Fruit fly (Drosophila melanogaster) S2 (cell line): ENCODE results near the gene CG9356.
A peak's percentile ranks its signal among the peaks of the same experiment; 100 is the strongest.

Experiments used
- CG8478 ChIP-seq: fragments of >200 bp; optimal IDR thresholded peaks from 2 replicates; lab custom pipeline; 2018
- CTCF ChIP-seq, 2 experiments: fragments of >200 bp; optimal IDR thresholded peaks; 2 replicates each; lab custom pipeline; 2018

Gene CG9356

DNA sequence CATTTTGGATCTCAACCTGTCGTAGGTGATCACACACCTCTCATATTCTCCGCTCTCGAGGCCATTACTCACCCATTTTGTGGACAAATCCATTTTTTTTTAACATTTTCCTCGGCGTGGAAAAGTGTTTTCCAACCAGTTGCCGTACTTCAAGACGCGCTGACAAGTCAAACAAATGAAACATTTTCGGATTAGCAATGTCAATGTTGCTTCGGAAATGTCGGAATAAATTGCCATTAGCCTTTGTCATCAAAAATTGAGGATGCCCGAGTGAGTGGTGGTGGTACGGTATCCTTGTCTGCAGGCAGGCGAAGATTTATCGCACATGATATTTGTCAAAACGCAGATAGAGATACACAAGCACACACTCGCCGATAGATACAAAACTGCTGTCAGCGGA, 23.3 kb upstream of the CG9356 start:
- no peak for TF ChIP-seq CTCF (optimal IDR thresholded peaks at IDR 0.05; lab: Kevin White, UChicago)
- TF ChIP-seq CG8478 (lab: Kevin White, UChicago): no peak

DNA sequence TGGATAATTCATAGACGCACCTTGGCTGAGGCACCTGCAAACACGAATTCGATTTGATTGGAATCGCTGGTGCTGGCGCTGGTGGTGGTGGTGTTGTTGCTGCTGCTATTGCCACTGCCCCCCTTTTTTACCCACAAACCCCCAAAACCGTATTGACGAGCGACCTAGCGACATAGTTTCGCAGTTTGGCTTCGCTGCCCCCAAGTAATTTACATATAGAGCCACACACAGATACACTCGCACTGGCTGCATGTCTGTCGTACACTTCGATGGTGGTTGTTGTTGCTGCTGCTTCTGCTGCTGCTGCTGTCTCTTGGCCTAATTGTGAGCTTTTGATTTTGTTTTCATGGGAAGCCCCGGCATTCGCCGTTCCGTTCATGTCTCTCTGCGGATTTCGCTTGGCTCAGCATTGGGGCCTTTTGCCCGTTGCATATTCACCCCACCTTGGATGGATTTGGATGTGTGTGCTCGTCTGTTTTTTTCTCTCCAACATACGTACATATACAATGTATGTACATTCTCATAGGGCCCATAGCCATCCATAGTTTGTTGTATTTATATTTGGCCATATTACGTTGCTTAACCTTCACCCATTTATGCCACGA, 20.1 kb upstream of the CG9356 start:
- no peak for TF ChIP-seq CTCF (optimal IDR thresholded peaks at IDR 0.05; lab: Kevin White, UChicago)
- TF ChIP-seq CG8478 (lab: Kevin White, UChicago): no peak

DNA sequence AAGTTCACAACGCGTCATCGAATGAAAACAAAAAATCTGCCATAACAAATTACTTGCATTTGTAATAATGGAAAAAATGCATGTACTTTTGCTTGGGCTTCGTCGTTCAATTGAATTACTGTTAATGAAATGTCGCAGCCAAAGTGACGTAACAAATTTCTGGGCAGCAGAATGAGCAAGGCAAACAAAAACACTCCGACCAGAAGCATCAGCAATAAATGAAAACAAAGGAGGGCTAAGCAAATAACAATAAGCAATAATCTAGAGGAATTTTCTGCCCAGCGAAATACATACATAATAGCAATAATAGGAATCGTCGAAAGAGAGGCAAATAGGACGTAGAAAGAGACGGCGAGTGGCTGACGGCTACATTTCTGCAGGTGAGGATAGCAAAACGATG, 18.3 kb upstream of the CG9356 start:
- TF ChIP-seq CTCF (optimal IDR thresholded peaks at IDR 0.05; lab: Kevin White, UChicago) (no peak), CG8478 (lab: Kevin White, UChicago) (no peak)

DNA sequence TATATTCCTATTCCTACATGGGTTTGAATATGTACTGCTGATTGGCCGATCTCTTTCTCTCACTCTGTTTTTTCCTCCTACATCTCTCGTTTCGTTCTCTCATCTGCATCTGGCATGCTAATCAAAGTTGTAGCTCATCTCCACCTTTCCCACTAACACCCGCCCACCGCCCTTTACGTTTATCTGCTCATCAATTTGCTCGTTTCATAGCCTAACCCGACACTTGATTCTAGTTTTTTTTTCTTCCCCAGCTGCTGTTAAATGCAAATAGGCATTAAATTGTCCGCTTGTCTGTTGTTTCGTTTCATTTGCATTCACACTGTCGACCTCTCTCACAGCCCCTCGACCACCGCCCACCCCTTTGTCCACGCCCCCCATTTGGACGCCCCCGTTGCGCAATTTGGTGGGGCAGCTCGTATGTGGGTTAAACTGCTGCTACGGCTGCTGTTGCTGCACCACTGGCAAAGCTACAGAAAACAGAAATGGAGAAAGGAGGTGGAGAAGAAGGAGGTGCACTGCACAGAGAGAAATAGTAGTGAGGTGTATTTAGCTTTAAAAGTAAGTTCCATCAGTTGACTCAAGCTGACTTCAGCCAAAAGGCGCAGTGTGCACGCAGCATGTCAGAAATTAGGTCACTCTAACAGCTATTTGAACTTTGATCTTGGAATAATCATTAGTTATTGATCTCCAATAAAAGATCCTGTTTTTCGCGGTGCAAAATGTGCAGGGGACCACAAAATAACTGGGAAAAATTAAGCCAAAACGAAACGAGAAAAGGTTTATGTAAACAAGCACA, 16.6 kb upstream of the CG9356 start:
- TF ChIP-seq CTCF (optimal IDR thresholded peaks at IDR 0.05; lab: Kevin White, UChicago): no peak
- TF ChIP-seq CG8478 (lab: Kevin White, UChicago): no peak

DNA sequence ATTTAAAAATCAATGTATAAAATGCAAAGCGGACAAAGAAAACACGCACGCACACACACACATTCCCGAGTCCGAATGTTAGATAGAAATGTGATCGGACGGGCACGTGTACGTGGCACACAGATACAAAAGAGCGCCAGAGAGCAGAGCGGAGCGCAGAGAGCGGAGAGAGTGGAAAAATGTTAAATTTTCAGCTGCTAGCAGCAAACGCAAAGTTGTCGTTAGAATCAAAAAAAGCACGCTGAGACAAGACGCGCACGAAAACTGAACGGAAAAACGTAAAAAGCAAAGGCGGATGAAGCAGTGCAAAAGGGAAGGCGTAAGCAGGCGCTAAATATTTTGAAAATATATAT, 15.2 kb upstream of the CG9356 start:
- TF ChIP-seq CTCF (optimal IDR thresholded peaks at IDR 0.05; lab: Kevin White, UChicago) (no peak), CG8478 (lab: Kevin White, UChicago) (no peak)

DNA sequence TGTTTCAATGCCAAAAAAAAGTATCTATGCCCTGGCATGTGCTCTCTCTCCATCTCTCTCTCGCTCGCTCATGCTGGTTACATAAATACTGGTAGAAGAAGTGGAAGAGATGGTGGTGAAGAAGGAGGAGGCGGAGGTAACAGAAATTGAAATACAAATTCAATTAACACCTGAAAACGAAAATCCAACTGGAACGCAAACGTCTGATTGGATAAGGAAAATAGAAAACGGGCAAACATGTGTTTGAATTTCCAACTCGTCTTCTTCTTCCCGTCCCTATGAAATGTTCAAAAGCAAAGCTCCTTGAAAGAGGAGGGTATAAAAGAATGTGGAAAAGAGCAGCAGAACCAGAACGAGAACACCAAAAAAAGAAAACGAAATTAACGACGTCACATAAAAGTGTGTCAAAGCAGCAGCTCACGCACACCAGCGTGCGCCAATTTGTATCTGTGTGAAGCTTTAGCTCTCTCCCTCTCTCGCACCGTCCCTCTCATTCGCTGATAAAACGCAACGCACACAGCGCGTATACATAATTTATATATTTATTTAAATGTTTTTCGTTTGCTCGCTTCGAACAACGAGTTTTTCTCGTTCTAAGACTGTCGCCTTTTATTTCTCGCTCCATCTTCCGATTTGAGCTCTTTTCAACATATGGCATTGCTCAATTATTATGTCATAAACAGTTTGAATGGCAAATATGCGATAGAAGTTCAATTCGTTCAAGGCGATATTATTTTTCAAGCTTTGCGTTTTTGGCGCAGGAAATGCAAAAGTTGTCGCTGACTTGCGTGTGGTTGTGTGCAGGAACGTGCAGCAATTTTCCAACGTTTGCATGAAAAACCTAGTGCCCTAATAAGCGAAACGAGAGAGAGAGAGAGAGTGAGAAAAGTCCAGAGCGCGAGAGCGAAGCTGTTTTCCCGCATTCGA, 14.6 kb upstream of the CG9356 start:
- TF ChIP-seq CG8478 (lab: Kevin White, UChicago) (no peak), CTCF (optimal IDR thresholded peaks at IDR 0.05; lab: Kevin White, UChicago) (no peak)

DNA sequence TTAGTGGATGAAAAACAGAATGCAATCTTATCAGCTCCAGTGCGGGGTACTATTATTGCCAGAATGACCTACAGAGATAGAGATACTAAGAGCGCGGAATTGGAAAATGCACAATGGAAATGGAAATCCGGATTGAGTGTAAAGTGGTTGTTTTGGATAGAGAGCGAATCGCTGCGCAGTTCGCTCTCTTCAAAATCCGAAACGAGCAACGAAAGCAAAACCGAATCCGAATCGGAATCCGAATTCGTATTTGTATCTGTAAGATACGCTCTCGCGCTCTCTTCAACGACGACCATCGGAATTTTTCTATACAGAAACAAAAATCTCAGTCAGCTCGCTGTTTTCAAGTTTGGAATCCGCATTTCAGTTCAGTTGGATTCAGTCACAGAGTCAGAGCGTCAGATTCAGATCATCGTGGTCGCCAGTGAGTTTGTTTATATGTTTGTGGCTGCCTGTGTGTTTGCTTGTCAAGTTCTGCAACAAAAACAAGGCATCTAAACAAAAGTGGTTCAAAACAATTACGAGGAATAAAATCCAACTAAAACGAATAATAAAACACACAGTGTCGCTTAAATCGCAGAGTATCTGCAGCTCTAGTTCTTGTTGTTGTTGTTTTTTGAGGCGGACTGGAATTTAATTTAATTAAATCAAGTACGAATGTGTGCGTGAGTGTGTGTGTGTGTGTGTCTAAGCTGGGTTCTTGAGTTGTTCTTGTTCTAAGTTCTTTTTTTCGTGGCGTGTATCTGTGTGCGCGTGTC, 13.7 kb upstream of the CG9356 start, which contains the start of gene ps:
TSS of gene ps (plus strand) at position 364 of the 758 bp plus-strand sequence.
- TF ChIP-seq CTCF (optimal IDR thresholded peaks at IDR 0.05; lab: Kevin White, UChicago): no peak
- TF ChIP-seq CG8478 (lab: Kevin White, UChicago): no peak

DNA sequence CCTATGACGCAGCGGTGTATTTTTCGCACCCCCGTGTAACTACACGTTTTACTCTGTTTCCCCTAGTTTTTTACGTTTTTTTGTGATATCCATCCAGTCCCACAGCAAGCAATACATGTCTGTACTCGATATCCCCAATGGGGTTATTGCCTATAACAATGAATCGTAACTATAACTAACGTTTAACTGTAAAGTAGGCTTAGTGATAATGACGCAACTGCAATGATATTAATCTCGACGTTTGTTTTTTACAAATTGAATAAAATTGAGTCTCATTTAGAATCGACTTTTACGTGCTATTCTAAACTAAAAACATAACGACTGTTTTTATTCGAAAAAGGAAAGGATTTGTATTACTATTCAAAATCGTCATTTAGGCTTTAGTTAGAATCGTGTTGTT, 12.9 kb upstream of the CG9356 start:
- no peak for TF ChIP-seq CG8478 (lab: Kevin White, UChicago)
- TF ChIP-seq CTCF (optimal IDR thresholded peaks at IDR 0.05; lab: Kevin White, UChicago): no peak

DNA sequence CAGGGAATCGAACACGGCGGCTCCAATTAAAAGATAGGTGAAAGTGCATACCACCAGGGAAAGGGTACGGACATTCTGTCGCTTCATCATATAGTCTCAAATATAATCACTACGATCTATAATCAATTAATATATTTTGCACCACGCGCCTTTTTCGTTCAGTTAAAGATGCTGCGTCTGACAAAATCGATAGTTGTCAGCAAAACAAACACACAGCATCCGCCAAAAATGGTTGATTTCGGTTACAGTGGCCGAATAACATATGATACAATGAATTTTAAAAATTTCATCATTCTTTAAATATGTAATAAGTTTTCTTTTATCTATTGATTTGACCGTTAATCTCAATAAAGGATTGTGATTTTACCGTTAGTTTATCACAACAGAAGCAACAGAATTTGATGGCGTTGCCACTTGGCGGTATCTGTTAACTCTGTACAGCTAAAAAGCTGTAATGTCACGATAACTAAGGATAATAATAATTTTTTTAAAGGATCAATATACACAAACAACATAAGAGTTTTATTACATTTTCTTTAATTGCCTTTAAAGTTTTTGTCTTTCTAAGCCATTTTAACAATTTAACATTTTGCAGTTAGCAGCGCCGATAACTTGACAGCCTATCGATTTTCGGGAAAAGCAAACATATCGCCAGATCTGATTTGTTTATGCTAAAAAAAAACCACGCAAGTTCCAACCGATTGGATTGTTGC, 8.0 kb upstream of the CG9356 start, which contains the start of the genes Task7 and alpha-Man-IIa:
TSS of gene Task7 (minus strand) at position 366 of the 713 bp plus-strand sequence.
TSS of gene alpha-Man-IIa (plus strand) at position 621 of the 713 bp plus-strand sequence.
- TF ChIP-seq CG8478 (lab: Kevin White, UChicago) (no peak), CTCF (optimal IDR thresholded peaks at IDR 0.05; lab: Kevin White, UChicago) (no peak)

DNA sequence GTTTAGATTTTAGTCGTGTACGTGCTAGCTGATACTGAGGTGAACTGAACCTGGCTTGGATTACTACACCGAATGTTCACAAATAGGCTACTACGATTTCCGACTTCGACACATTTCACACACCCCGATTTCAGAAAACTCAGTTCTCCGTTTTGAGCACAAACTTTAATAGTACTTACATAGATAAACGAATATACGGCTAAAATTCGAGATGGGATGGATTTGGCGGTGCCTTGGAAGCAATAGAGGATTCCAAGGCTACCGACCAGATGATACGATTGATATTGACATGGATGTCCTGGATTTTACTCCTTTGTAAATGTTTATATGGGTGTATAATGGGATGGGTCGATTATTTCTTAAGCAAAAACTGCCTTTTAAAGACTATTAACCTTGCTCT, 6.1 kb upstream of the CG9356 start, which contains the start of gene betaTub85D:
TSS of gene betaTub85D (minus strand) at position 101 of the 400 bp plus-strand sequence.
- no peak for TF ChIP-seq CTCF (optimal IDR thresholded peaks at IDR 0.05; lab: Kevin White, UChicago)
- no peak for TF ChIP-seq CG8478 (lab: Kevin White, UChicago)

DNA sequence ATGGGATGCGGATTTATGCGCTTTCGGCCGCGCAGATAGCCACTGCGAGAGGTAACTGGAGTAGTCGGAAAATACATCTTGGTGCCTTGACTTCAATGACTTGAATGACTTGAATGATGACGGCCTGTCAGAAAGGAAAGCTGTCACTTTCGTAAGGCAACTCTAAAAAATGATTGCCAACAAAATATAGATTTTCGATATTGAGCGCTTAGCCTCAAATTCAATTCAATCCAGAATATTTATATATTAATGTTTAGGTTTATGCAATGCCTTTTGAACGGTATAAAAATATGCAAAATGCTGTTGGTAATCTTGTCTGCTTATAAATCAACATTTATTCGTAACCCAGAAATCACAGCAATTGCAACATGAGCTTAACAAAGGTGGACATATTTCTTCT, 4.0 kb upstream of the CG9356 start, which contains the start of gene CG44261:
TSS of gene CG44261 (minus strand) at position 101 of the 400 bp plus-strand sequence.
- TF ChIP-seq CG8478 (lab: Kevin White, UChicago): no peak
- TF ChIP-seq CTCF (optimal IDR thresholded peaks at IDR 0.05; lab: Kevin White, UChicago): no peak

DNA sequence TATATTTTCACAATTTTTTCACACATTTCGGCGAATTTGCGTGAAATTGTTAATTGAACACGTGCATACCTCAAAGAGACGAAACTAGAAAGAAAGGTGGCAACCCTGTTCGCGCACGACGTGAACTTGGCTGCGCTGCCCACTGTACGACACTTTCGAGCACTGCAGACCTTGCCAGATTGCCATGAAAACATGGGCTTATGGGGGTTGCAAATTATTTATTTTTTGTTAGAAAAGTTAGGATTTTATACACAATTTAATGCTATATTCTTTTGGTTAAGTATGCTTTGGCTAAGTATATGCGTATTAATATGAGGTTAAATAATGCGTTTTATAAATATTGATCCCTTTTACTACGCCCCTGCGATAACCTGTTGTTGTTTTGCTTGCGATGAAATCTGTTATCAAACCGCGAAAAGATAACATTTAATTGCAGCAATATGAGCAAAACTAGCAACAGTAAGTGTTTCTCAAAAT, 2.9 kb downstream of the CG9356 start, which contains the start of the genes RpL34b and CG8132:
TSS of gene RpL34b (minus strand) at position 100 of the 477 bp plus-strand sequence.
TSS of gene CG8132 (plus strand) at position 369 of the 477 bp plus-strand sequence.
- TF ChIP-seq CG8478 (lab: Kevin White, UChicago) (no peak), CTCF (optimal IDR thresholded peaks at IDR 0.05; lab: Kevin White, UChicago) (peak; percentile 29 to 31)

DNA sequence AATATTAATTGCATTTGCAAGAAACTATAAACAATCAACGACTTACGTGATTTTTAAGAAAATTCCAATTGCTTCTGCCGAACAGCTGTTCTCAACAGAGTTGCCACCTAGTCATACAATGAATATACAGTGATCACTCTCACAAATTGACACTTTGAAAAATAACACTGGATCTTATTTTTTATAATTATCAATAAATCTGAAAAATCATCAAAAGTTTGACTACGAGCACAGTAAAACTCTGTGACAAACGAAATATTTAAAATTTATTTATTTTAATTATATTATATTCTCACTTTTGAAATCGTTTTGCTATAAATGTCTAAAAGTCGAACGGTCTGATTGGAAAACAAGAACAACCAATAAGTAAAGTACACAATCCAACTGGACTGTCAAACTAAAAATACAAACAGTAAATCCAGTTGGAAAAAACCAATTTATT, 4.1 kb downstream of the CG9356 start, which contains the start of gene CG34117:
TSS of gene CG34117 (minus strand) at position 103 of the 442 bp plus-strand sequence.
- no peak for TF ChIP-seq CTCF (optimal IDR thresholded peaks at IDR 0.05; lab: Kevin White, UChicago)
- TF ChIP-seq CG8478 (lab: Kevin White, UChicago): no peak
